Worm (Caenorhabditis elegans) whole organism, L4/young adult: ENCODE measurements around the gene col-149.
"Not testable (repeated sequence)": the region's sequence is repeated elsewhere in the genome, so short reads cannot be mapped to it uniquely, and the experiment has no call there.

Source experiments
- W03F9.2 ChIP-seq: fragments of 150-350 bp; optimal IDR thresholded peaks from 2 replicates; lab custom pipeline; 2014; ENCODE audit warnings: missing biosample characterization, missing genetic modification characterization
- dao-5 ChIP-seq: sonication (generic microtip); optimal IDR thresholded peaks from 2 replicates; lab custom pipeline; 2016; ENCODE audit warnings: missing genotype, missing genetic modification characterization, moderate library complexity, missing compliant biosample characterization
- him-1 ChIP-seq: sonication (generic microtip); optimal IDR thresholded peaks from 2 replicates; lab custom pipeline; 2016; ENCODE audit warnings: missing genotype, missing genetic modification reagents, missing genetic modification characterization, missing compliant biosample characterization

Gene col-149

DNA sequence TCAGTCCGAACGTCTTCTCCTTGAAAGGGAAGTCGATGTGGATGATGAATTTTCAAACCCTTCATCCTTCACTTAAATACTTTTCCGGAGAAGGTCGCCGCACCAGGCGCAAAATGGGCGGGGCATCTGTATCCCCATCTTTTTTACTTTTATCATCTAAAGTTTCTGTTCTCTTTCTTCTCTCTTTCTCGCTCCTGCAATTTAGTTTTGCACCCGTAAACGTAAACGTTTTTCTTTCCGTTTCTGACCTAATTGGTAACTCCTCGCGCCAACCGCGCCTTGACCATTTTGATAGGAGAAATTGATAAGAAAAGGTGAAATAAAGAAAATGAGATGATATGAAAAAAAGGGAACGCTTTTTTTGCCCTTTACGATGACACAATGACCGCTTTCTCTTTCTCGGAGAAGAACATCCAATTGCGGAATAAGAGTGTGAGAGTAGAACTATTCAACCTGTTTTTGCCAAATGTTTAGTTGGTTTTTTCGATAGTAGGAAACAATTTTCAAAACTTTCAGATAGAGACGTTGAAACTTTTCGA, at the start of gene col-149:
TSS of gene col-149 (minus strand) at position 51 of the 539 bp plus-strand sequence.
- TF ChIP-seq dao-5 (tag; lab: Kevin White, UChicago) (no peak), him-1 (tag; lab: Kevin White, UChicago) (no peak), W03F9.2 (tag; lab: Kevin White, UChicago) (no peak)

DNA sequence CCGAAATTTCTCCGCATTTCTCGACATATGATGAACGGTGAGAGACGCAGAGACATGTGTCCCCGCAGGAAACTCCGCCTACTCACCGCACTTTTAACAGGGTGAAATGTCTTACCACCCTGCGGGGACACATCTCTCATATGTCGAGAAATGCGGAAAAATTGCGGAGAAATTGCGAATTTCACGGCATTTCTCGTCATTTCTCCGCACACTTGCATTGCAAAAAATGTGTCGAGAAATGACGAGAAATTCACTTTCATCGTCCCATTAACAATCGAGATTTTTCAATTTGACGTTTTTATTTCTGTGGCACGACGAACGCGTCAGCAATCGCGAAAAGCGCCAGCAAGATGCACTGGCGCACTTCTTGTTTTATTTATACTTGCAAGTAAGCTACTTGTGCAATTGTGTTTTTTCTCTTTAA, 49.2 kb upstream of the col-149 start, which contains the start of gene K07C5.13:
TSS of gene K07C5.13 (plus strand) at position 151 of the 424 bp plus-strand sequence.
- not testable (repeated sequence) for TF ChIP-seq dao-5, W03F9.2, him-1 (tag; lab: Kevin White, UChicago)

DNA sequence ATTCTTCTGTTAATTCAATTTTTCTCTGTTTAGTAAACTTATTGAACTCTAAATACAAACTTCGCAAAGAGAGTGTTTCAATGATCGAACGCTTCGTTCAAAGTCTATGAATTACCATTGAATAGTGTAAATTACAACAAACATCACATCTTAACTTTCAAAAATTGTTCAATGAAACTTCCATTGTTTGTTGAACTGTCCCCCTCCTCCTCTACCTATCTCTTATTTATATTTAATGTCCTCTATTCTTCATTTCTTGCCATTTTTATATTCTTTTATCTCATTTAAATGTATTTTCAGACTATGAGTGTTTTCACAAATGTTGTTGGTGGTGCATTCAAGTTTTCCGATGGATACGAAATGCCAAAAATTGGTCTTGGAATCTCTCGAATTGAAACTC, 46.5 kb upstream of the col-149 start, which contains the start of gene K07C5.2:
TSS of gene K07C5.2 (plus strand) at position 301 of the 400 bp plus-strand sequence.
- TF ChIP-seq dao-5 (tag; lab: Kevin White, UChicago) (no peak), him-1 (tag; lab: Kevin White, UChicago) (no peak), W03F9.2 (tag; lab: Kevin White, UChicago) (no peak)

DNA sequence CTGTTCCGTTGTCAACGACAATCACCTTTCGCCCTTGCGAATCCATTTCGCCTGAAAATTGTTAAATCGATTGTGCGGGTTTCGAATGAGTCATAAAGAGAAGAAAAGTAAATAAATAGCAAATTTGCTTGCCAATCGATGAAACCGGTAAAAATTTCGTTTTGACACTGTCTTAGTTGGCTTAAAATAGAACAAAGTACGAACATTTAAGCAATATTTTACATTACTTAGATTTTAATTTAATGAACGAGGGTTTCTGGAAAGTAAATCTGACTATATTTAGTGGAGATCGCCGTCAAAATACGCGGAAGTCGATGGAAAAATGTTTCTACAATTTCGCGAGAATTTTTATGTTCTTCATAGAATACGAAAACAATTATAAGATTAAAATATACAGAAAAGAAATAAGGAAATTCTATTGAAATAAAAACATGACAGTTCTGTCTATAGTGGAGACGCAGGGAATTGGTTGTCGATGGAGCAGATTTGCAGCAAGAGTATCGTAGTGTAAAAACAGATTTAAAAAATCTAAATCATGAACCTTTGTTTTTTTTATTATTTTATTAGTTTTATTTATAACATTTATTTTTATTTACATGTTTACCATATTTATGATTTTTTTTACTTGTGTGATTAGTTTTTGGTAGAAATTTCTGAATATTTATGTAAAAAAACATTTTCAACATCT, 45.8 kb upstream of the col-149 start, which contains the start of gene arx-2:
TSS of gene arx-2 (minus strand) at position 51 of the 688 bp plus-strand sequence.
- TF ChIP-seq dao-5 (tag; lab: Kevin White, UChicago) (no peak), W03F9.2 (tag; lab: Kevin White, UChicago) (peak; percentile 90)

DNA sequence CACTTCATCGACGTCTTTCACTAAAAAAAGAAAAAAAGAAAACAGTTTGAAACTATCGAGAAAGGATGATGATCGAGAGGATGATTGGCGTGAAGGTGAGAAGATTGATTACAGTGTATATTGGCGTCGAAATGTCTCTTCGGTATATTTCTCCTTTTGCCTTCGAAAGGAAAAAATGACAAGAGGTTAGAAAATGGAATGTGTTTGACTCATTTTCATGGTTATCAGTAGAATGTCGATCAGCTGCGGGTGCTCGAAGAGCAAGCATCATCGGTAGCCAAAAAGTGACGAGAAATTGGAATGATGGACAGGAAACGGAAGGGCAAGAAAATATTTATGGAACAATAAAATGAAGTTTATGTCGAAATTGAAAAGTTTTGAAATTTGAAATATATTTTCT, 41.2 kb upstream of the col-149 start:
- TF ChIP-seq him-1 (tag; lab: Kevin White, UChicago) (no peak), dao-5 (tag; lab: Kevin White, UChicago) (no peak), W03F9.2 (tag; lab: Kevin White, UChicago) (no peak)

DNA sequence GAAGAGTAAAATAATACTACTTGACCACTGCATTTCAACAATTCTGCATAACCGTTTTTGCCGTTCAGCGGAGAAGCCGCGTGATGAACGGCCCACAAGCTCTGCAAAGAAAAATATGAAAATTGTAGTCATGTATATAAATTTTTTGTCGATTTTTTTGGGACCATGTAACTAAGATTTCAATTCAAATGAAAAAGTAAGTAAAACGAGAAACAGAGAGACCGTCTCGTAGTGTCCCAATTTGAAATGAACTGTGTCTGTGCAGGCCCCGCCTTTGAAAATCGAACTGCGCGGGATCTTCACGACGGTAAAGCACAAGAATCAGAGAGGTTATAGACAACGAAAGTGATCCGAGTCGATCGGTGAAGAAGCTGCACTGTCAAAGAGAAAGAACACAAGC, 39.3 kb upstream of the col-149 start, which contains the start of gene crm-1:
TSS of gene crm-1 (minus strand) at position 101 of the 400 bp plus-strand sequence.
- no peak for TF ChIP-seq W03F9.2 (tag; lab: Kevin White, UChicago)
- TF ChIP-seq him-1 (tag; lab: Kevin White, UChicago) = no peak
- no peak for TF ChIP-seq dao-5 (tag; lab: Kevin White, UChicago)

DNA sequence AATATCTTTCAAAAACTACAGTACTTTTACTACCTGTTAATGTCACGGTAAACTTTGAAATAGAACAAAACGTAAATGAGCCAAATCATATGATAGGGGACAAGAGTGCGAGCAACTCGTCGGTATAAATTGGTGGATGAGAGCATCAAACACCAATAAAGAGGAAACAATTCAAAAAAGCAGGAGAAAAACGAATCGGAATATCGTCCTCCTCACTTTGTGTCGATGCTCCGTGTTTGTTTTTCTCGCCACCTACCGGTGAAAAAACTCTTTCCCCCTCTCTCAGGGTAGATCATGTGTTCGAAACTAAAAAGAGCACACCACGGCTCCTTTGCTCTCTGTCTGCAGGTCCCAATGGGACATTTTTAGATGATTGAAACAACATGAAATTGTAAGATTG, 35.4 kb upstream of the col-149 start:
- TF ChIP-seq him-1 (tag; lab: Kevin White, UChicago) (no peak), W03F9.2 (tag; lab: Kevin White, UChicago) (no peak), dao-5 (tag; lab: Kevin White, UChicago) (no peak)

DNA sequence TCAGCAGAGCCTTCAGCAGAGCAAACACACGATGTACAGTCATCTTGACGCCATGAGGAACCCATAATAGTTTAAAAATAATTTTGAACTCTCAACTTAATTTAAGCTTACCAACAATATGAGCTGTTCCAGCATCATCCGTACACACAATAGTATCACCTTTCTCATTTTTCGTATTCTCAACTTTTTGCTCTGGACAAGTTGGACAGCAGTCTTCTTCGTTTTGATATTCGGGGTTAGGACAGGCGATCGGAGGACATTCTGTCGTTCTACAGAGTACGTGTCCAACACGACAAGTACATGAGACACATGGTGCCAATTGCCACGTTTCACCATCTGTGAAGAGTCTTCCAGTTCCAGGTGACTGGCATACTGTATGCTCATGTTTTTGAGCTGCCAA, 30.9 kb upstream of the col-149 start:
- no peak for TF ChIP-seq dao-5 (tag; lab: Kevin White, UChicago)
- TF ChIP-seq him-1 (tag; lab: Kevin White, UChicago) = no peak
- TF ChIP-seq W03F9.2 (tag; lab: Kevin White, UChicago) = no peak

DNA sequence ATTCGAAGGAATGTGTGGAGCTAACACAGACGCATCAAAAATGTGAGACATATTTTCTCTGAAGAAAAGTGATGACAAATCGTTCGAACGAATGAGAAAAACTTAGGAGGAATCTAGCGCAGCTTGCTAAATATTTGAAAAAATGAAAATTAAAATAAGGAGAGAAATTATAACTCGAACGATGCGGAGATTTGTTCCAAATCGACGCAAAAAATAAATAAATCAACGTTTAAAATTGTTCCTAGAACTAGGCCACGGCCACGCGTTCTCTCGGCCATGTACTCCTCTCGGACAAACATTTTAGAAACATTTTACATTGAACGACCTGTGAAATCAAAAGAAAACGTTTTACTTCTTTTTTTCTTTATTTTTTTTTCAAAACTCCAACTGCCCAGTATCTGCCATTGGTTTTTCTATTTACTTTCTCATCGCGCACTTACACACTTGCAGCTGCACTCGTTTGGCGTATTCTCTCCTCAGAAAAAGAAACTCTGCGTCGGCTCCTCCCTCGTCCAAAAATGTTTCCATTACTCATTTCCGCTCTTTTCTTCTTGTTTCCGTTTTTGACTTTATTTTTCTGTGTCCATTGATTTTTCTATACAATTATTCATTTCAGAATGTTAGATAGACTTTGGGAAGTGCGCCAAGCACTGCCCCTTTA, 27.6 kb upstream of the col-149 start, which contains the start of the genes gna-1 and B0024.13:
TSS of gene gna-1 (minus strand) at position 51 of the 661 bp plus-strand sequence.
TSS of gene B0024.13 (plus strand) at position 611 of the 661 bp plus-strand sequence.
- TF ChIP-seq W03F9.2 (tag; lab: Kevin White, UChicago) (no peak), dao-5 (tag; lab: Kevin White, UChicago) (no peak), him-1 (tag; lab: Kevin White, UChicago) (no peak)

DNA sequence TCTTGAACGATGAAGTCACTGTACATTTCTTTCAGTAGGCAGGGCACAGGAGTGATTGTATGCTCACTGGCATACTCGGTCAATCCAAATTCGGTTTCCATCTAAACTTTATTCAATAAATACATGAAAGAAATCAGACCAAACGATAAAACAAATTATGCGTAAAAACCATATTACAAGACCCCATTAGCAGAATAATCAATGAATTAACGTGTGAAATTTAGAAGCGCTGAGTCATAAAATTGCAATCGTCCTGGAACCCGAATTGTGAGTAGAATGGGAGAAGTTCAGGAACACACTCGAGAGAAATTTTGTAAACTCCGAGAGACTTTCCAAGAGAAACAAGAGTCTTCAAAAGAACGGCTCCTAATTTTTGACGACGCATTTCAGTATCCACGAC, 26.8 kb upstream of the col-149 start, which contains the start of gene B0024.11:
TSS of gene B0024.11 (minus strand) at position 101 of the 400 bp plus-strand sequence.
- TF ChIP-seq W03F9.2 (tag; lab: Kevin White, UChicago) = no peak
- TF ChIP-seq him-1 (tag; lab: Kevin White, UChicago) = no peak
- TF ChIP-seq dao-5 (tag; lab: Kevin White, UChicago) = no peak

DNA sequence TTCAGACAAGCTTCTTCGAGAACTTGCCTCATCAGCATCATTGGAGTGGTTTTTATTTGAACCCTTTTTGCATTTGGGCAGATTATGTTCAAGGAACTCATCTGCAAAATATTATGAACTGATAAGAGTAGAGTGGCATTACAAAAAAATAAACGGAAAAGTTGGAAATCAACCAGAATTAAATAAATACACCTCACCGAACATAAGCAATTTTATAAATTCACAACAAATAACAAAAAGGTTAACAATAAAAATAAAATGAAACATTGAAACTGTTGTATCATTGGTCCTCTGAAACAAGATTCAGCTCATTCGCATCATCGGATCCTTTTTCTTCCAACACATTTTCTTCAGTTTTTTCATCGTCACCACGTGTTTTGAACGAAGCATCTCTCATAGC, 24.6 kb upstream of the col-149 start, which contains the start of gene asps-1:
TSS of gene asps-1 (minus strand) at position 101 of the 400 bp plus-strand sequence.
- TF ChIP-seq dao-5 (tag; lab: Kevin White, UChicago) (no peak), him-1 (tag; lab: Kevin White, UChicago) (no peak), W03F9.2 (tag; lab: Kevin White, UChicago) (no peak)

DNA sequence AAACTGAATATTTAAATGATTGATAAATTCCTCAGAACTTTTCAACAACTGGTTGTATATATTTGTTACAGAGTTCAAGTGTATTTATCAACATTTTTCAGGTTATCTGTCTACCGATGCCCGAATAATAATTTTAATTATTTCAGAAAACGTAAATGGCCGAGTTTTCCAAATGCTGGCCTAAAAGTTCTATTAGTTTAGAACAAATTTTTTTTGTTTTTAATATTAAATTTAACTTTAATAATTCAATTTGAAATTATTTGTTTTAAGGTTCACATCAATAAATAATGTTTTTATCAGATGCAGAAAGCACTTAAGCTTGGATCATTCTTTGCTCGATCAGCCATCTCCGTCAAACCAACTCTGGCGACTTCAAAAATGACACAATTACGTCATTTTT, 21.7 kb upstream of the col-149 start, which contains the start of gene trx-2:
TSS of gene trx-2 (plus strand) at position 301 of the 400 bp plus-strand sequence.
- TF ChIP-seq him-1 (tag; lab: Kevin White, UChicago) (no peak), W03F9.2 (tag; lab: Kevin White, UChicago) (no peak), dao-5 (tag; lab: Kevin White, UChicago) (no peak)
